Fruit fly (Drosophila melanogaster) whole organism, embryonic: ENCODE data around the gene DNAlig4.

Source experiments
- CG10431 ChIP-seq: fragments of 200-800 bp; sonication (Bioruptor generic); optimal IDR thresholded peaks from 3 replicates; lab custom pipeline; 2018; ENCODE audit warnings: missing biosample characterization, mild to moderate bottlenecking, missing genetic modification characterization
- CG11456 ChIP-seq: fragments of 200-800 bp; sonication (Bioruptor generic); IDR thresholded peaks from 3 replicates; pipeline ENCODE4 v1.3.6; 2022; ENCODE audit warnings: missing biosample characterization, missing genetic modification characterization
- CG12769 ChIP-seq: fragments of 200-800 bp; sonication (Bioruptor generic); optimal IDR thresholded peaks from 2 replicates; lab custom pipeline; 2019; ENCODE audit warnings: missing biosample characterization, mild to moderate bottlenecking, missing genetic modification characterization, moderate library complexity
- CG13894 ChIP-seq: fragments of 200-800 bp; sonication (Bioruptor generic); optimal IDR thresholded peaks from 3 replicates; lab custom pipeline; 2018; ENCODE audit warnings: missing biosample characterization, mild to moderate bottlenecking, missing genetic modification characterization, moderate library complexity
- CG14965 ChIP-seq: fragments of 200-800 bp; sonication (Bioruptor generic); optimal IDR thresholded peaks from 2 replicates; lab custom pipeline; 2016; ENCODE audit warnings: missing biosample characterization, missing genetic modification characterization, borderline replicate concordance
- CG18011 ChIP-seq: fragments of 200-800 bp; sonication (Bioruptor generic); optimal IDR thresholded peaks from 2 replicates; lab custom pipeline; 2017; ENCODE audit warnings: missing biosample characterization, missing genetic modification characterization, mild to moderate bottlenecking, moderate library complexity, missing genotype
- CG18764 ChIP-seq: fragments of 200-800 bp; sonication (Bioruptor generic); optimal IDR thresholded peaks from 3 replicates; lab custom pipeline; 2016; ENCODE audit warnings: missing biosample characterization, missing genetic modification characterization
- CG2120 ChIP-seq: fragments of 200-800 bp; sonication (Bioruptor generic); optimal IDR thresholded peaks from 3 replicates; lab custom pipeline; 2016; ENCODE audit warnings: missing biosample characterization, missing genetic modification characterization
- CG3065 ChIP-seq: fragments of 200-800 bp; sonication (Bioruptor generic); optimal IDR thresholded peaks from 2 replicates; lab custom pipeline; 2016; ENCODE audit warnings: missing biosample characterization, missing genetic modification characterization
- CG31441 ChIP-seq: fragments of 200-800 bp; sonication (Bioruptor generic); IDR thresholded peaks from 2 replicates; pipeline ENCODE4 v1.3.6; 2022; ENCODE audit warnings: missing biosample characterization, missing genetic modification characterization
- CG3838 ChIP-seq: fragments of 200-800 bp; sonication (Bioruptor generic); optimal IDR thresholded peaks from 3 replicates; lab custom pipeline; 2016; ENCODE audit warnings: missing biosample characterization, missing genetic modification characterization
- CG4424 ChIP-seq: fragments of 200-800 bp; sonication (Bioruptor generic); optimal IDR thresholded peaks from 3 replicates; lab custom pipeline; 2016; ENCODE audit warnings: missing biosample characterization, missing genetic modification characterization
- CG6175 ChIP-seq: fragments of 200-800 bp; sonication (Bioruptor generic); IDR thresholded peaks from 3 replicates; pipeline ENCODE4 v1.3.6; 2022; ENCODE audit warnings: missing biosample characterization, missing genetic modification characterization
- CG6689 ChIP-seq: fragments of 200-800 bp; sonication (Bioruptor generic); IDR thresholded peaks from 2 replicates; pipeline ENCODE4 v1.3.6; 2022; ENCODE audit warnings: missing biosample characterization, missing genetic modification characterization
- CG6854 ChIP-seq: fragments of 200-800 bp; sonication (Bioruptor generic); optimal IDR thresholded peaks from 3 replicates; lab custom pipeline; 2017; ENCODE audit warnings: missing biosample characterization, mild to moderate bottlenecking, missing genetic modification characterization
- CG7271 ChIP-seq: fragments of 200-800 bp; sonication (Bioruptor generic); optimal IDR thresholded peaks from 2 replicates; lab custom pipeline; 2018; ENCODE audit warnings: missing biosample characterization, mild to moderate bottlenecking, missing genetic modification characterization, moderate library complexity
- CG8281 ChIP-seq: fragments of 200-800 bp; sonication (Bioruptor generic); optimal IDR thresholded peaks from 2 replicates; lab custom pipeline; 2018; ENCODE audit warnings: missing biosample characterization, mild to moderate bottlenecking, missing genetic modification characterization, moderate library complexity
- CG8359 ChIP-seq: fragments of 200-800 bp; sonication (Bioruptor generic); optimal IDR thresholded peaks from 2 replicates; lab custom pipeline; 2017; ENCODE audit warnings: missing biosample characterization, mild to moderate bottlenecking, missing genetic modification characterization, borderline replicate concordance
- CG8478 ChIP-seq: fragments of >200 bp; optimal IDR thresholded peaks from 2 replicates; lab custom pipeline; 2018
- CG8944 ChIP-seq: fragments of 200-800 bp; sonication (Bioruptor generic); optimal IDR thresholded peaks from 3 replicates; lab custom pipeline; 2016; ENCODE audit warnings: missing biosample characterization, missing genetic modification characterization
- CG9876 ChIP-seq: fragments of 200-800 bp; sonication (Bioruptor generic); optimal IDR thresholded peaks from 2 replicates; lab custom pipeline; 2016; ENCODE audit warnings: missing biosample characterization, missing genetic modification characterization
- D ChIP-seq, 2 experiments: fragments of 200-800 bp in 1 of 2; fragments of >200 bp in 1 of 2; sonication (Bioruptor generic) in 1 of 2; optimal IDR thresholded peaks; 2 replicates in 1 of 2; 3 replicates in 1 of 2; lab custom pipeline; 2017; ENCODE audit warnings: mild to moderate bottlenecking in 1 of 2, missing biosample characterization in 1 of 2, missing genetic modification characterization in 1 of 2, missing genetic modification reagents in 1 of 2
- E2f2 ChIP-seq: fragments of 200-800 bp; sonication (Bioruptor generic); IDR thresholded peaks from 2 replicates; pipeline ENCODE4 v1.3.6; 2022; ENCODE audit warnings: missing biosample characterization, missing genetic modification characterization
- HLH4C ChIP-seq: fragments of 200-800 bp; sonication (Bioruptor generic); IDR thresholded peaks from 3 replicates; pipeline ENCODE4 v1.3.6; 2022; ENCODE audit warnings: missing biosample characterization, missing genetic modification characterization; ENCODE audit not compliant: partially characterized antibody
- Hr78 ChIP-seq, 2 experiments: fragments of 200-800 bp in 1 of 2; fragments of >200 bp in 1 of 2; sonication (Bioruptor generic) in 1 of 2; optimal IDR thresholded peaks; 2 replicates each; lab custom pipeline; 2017 to 2019; ENCODE audit warnings: missing biosample characterization in 2 of 2, missing genetic modification characterization in 2 of 2, mild to moderate bottlenecking in 1 of 2, moderate library complexity in 1 of 2
- Mes4 ChIP-seq: fragments of 200-800 bp; sonication (Bioruptor generic); optimal IDR thresholded peaks from 2 replicates; lab custom pipeline; 2016; ENCODE audit warnings: missing biosample characterization, missing genetic modification characterization
- Neu2 ChIP-seq: fragments of 200-800 bp; sonication (Bioruptor generic); optimal IDR thresholded peaks from 3 replicates; lab custom pipeline; 2016; ENCODE audit warnings: missing biosample characterization, missing genetic modification characterization, borderline replicate concordance
- Oaz ChIP-seq: fragments of 200-800 bp; sonication (Bioruptor generic); IDR thresholded peaks from 2 replicates; pipeline ENCODE4 v1.3.6; 2022; ENCODE audit warnings: missing biosample characterization, missing genetic modification characterization
- Ssrp ChIP-seq: fragments of 200-800 bp; sonication (Bioruptor generic); optimal IDR thresholded peaks from 2 replicates; lab custom pipeline; 2018; ENCODE audit warnings: missing biosample characterization, mild to moderate bottlenecking, missing genetic modification characterization, moderate library complexity
- Xrp1 ChIP-seq: fragments of 200-800 bp; sonication (Bioruptor generic); IDR thresholded peaks from 2 replicates; pipeline ENCODE4 v1.3.6; 2022; ENCODE audit warnings: missing biosample characterization, missing genetic modification characterization
- amos ChIP-seq: fragments of 200-800 bp; sonication (Bioruptor generic); IDR thresholded peaks from 2 replicates; pipeline ENCODE4 v1.3.6; 2022; ENCODE audit warnings: missing biosample characterization, missing genetic modification characterization; ENCODE audit not compliant: partially characterized antibody
- crc ChIP-seq: fragments of 200-800 bp; sonication (Bioruptor generic); optimal IDR thresholded peaks from 2 replicates; lab custom pipeline; 2016; ENCODE audit warnings: missing biosample characterization, missing genetic modification characterization
- gce ChIP-seq: fragments of 200-800 bp; sonication (Bioruptor generic); IDR thresholded peaks from 3 replicates; pipeline ENCODE4 v1.3.6; 2022; ENCODE audit warnings: missing biosample characterization, missing genetic modification characterization
- hb ChIP-seq: fragments of 200-800 bp; sonication (Bioruptor generic); IDR thresholded peaks from 3 replicates; pipeline ENCODE4 v1.3.6; 2022; ENCODE audit warnings: missing biosample characterization, missing genetic modification characterization; ENCODE audit not compliant: partially characterized antibody
- hth ChIP-seq: fragments of >200 bp; optimal IDR thresholded peaks from 2 replicates; lab custom pipeline; 2017; ENCODE audit warnings: inconsistent platforms
- mam ChIP-seq: fragments of 200-800 bp; sonication (Bioruptor generic); optimal IDR thresholded peaks from 3 replicates; lab custom pipeline; 2016; ENCODE audit warnings: missing biosample characterization, missing genetic modification characterization
- nmo ChIP-seq: fragments of 200-800 bp; sonication (Bioruptor generic); optimal IDR thresholded peaks from 2 replicates; lab custom pipeline; 2018; ENCODE audit warnings: missing biosample characterization, mild to moderate bottlenecking, missing genetic modification characterization, moderate library complexity
- onecut ChIP-seq: fragments of 200-800 bp; sonication (Bioruptor generic); IDR thresholded peaks from 2 replicates; pipeline ENCODE4 v1.3.6; 2022; ENCODE audit warnings: missing biosample characterization, missing genetic modification characterization
- schlank ChIP-seq: fragments of 200-800 bp; sonication (Bioruptor generic); optimal IDR thresholded peaks from 2 replicates; lab custom pipeline; 2018; ENCODE audit warnings: missing biosample characterization, mild to moderate bottlenecking, missing genetic modification characterization
- sr ChIP-seq: fragments of 200-800 bp; sonication (Bioruptor generic); IDR thresholded peaks from 3 replicates; pipeline ENCODE4 v1.3.6; 2022; ENCODE audit warnings: missing biosample characterization, missing genetic modification characterization
- trem ChIP-seq: fragments of 200-800 bp; optimal IDR thresholded peaks from 3 replicates; lab custom pipeline; 2019; ENCODE audit warnings: missing biosample characterization, mild to moderate bottlenecking, missing genetic modification characterization, moderate library complexity
- twi ChIP-seq: fragments of 200-800 bp; optimal IDR thresholded peaks from 2 replicates; lab custom pipeline; 2019; ENCODE audit warnings: missing biosample characterization, mild to moderate bottlenecking, missing genetic modification characterization, moderate library complexity
- vnd ChIP-seq: fragments of 200-800 bp; sonication (Bioruptor generic); IDR thresholded peaks from 3 replicates; pipeline ENCODE4 v1.3.6; 2022; ENCODE audit warnings: missing biosample characterization, missing genetic modification characterization; ENCODE audit not compliant: partially characterized antibody

The DNAlig4 gene

DNA sequence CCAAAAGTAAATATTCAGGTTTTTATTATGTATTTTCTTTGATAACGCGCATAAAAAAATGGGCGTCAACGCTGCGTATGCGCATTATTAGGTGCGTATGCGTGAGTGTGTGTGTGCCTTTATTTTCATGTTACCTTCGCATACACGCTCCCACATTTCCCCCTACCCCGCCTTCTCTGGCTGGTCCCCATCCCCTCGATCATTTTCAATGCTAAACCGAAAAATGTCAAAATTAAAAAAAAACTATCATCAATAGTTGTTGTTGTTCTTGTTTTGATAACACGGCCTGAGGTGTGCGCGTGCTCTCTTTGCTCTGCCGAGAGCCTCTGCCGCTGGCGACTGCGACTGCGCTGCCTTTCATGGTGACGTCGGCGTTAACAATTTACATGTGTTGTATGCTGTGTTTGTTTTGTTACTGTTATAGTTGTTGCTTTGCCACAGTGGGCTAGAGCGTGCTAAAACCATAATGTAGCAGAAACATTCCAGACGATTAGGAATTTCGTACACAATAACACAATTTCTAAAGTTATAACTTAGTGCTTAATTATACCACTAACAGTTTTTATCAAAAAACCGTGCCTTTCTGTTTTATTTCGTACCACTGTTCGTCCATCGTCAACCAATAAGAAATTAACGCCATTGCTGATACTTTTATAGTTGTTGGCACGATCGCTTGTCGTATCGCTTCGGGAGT, 27.5 kb downstream of the DNAlig4 start (continued):
- TF ChIP-seq CG8281 (tag; lab: Kevin White, UChicago) = peak; percentile 92
- peak; percentile 98 for TF ChIP-seq onecut (GFP tag; lab: Robert Waterston, UW)
- TF ChIP-seq CG3065 = peak; percentile 96
- peak; percentile 98 for TF ChIP-seq CG6854 (GFP tag; lab: Kevin White, UChicago)
- TF ChIP-seq CG2120 (GFP tag; lab: Kevin White, UChicago) = peak; percentile 99
- peak; percentile 97 for TF ChIP-seq CG6175 (GFP tag; lab: Robert Waterston, UW)
- peak; percentile 97 for TF ChIP-seq CG3838 (GFP tag; lab: Kevin White, UChicago)
- peak; percentile 98 for TF ChIP-seq mam (GFP tag; lab: Kevin White, UChicago)
- TF ChIP-seq sr (GFP tag; lab: Robert Waterston, UW) = peak; percentile 95
- peak; percentile 99 for TF ChIP-seq gce (GFP tag; lab: Robert Waterston, UW)
- TF ChIP-seq CG10431 (GFP tag; lab: Kevin White, UChicago) = peak; percentile 96
- peak; percentile 94 for TF ChIP-seq trem
- peak; percentile 99 for TF ChIP-seq nmo (GFP tag; lab: Kevin White, UChicago)
- peak; percentile 78; the same call in 1 of the 3 replicates for TF ChIP-seq hb (GFP tag; lab: Robert Waterston, UW)
- TF ChIP-seq twi = peak; percentile 96
- peak; percentile 99 for TF ChIP-seq CG12769
- TF ChIP-seq Xrp1 (GFP tag; lab: Robert Waterston, UW) = peak; percentile 99
- TF ChIP-seq CG18011 (GFP tag; lab: Kevin White, UChicago) = peak; percentile 91
- TF ChIP-seq CG8944 = peak; percentile 98
- TF ChIP-seq Ssrp (tag; lab: Kevin White, UChicago) = peak; percentile 98
- peak; percentile 99 for TF ChIP-seq Mes4
- peak; percentile 98 for TF ChIP-seq CG18764 (GFP tag; lab: Kevin White, UChicago)
- peak in 1 of 2 experiments; percentile 91 for TF ChIP-seq Hr78 (GFP tag; optimal IDR thresholded peaks at IDR 0.05; lab: Kevin White, UChicago)
- TF ChIP-seq CG6689 (GFP tag; lab: Robert Waterston, UW) = peak; percentile 99
- TF ChIP-seq CG9876 (GFP tag; lab: Kevin White, UChicago) = peak; percentile 97
- peak; percentile 94 for TF ChIP-seq CG7271 (tag; lab: Kevin White, UChicago)
- TF ChIP-seq CG8478 (lab: Kevin White, UChicago) = no peak
- peak; percentile 93 for TF ChIP-seq CG31441 (GFP tag; lab: Robert Waterston, UW)
- TF ChIP-seq E2f2 (GFP tag; lab: Robert Waterston, UW) = peak; percentile 88
- TF ChIP-seq HLH4C = peak; percentile 66
- peak; percentile 95 for TF ChIP-seq Neu2 (GFP tag; lab: Kevin White, UChicago)
- peak; percentile 98 for TF ChIP-seq crc
- peak; percentile 99 for TF ChIP-seq Oaz (GFP tag; lab: Robert Waterston, UW)
- peak; percentile 96 for TF ChIP-seq CG13894 (tag; lab: Kevin White, UChicago)
- TF ChIP-seq schlank (tag; lab: Kevin White, UChicago) = peak; percentile 96
- TF ChIP-seq CG14965 = peak; percentile 91
- peak; percentile 44; the same call in 1 of the 3 replicates for TF ChIP-seq vnd
- peak; percentile 99 for TF ChIP-seq CG4424 (GFP tag; lab: Kevin White, UChicago)
- no peak; the same call in 1 of the 2 replicates for TF ChIP-seq amos (GFP tag; lab: Robert Waterston, UW)
- no peak for TF ChIP-seq hth
- peak; percentile 99 for TF ChIP-seq CG11456 (GFP tag; lab: Robert Waterston, UW)
- peak; percentile 93 for TF ChIP-seq CG8359 (GFP tag; lab: Kevin White, UChicago)
- TF ChIP-seq D (optimal IDR thresholded peaks at IDR 0.05; lab: Kevin White, UChicago) = no peak
- peak; percentile 99 for TF ChIP-seq D (GFP tag; optimal IDR thresholded peaks at IDR 0.05; lab: Kevin White, UChicago)
